Fruit fly (Drosophila melanogaster) whole organism, prepupa: ENCODE measurements around the gene Yp2.

Experiments
- Blimp-1 ChIP-seq: fragments of 200-800 bp; sonication (Bioruptor generic); optimal IDR thresholded peaks from 3 replicates; lab custom pipeline; 2017; ENCODE audit warnings: missing biosample characterization, missing genetic modification characterization, mild to moderate bottlenecking, moderate library complexity, missing genetic modification reagents
- CG11762 ChIP-seq: fragments of 200-800 bp; sonication (Bioruptor generic); optimal IDR thresholded peaks from 3 replicates; lab custom pipeline; 2016; ENCODE audit warnings: missing biosample characterization, missing genetic modification characterization; ENCODE audit not compliant: insufficient read depth
- CG32006 ChIP-seq: fragments of 200-800 bp; sonication (Bioruptor generic); optimal IDR thresholded peaks from 3 replicates; lab custom pipeline; 2017; ENCODE audit warnings: missing biosample characterization, mild to moderate bottlenecking, missing genetic modification characterization
- CG6792 ChIP-seq: fragments of 200-800 bp; sonication (Bioruptor generic); optimal IDR thresholded peaks from 3 replicates; lab custom pipeline; 2016; ENCODE audit warnings: missing biosample characterization, missing genetic modification characterization
- CG6854 ChIP-seq: fragments of 200-800 bp; sonication (Bioruptor generic); optimal IDR thresholded peaks from 2 replicates; lab custom pipeline; 2017; ENCODE audit warnings: missing biosample characterization, mild to moderate bottlenecking, missing genetic modification characterization
- CG8319 ChIP-seq: fragments of 200-800 bp; sonication (Bioruptor generic); optimal IDR thresholded peaks from 3 replicates; lab custom pipeline; 2016; ENCODE audit warnings: missing biosample characterization, missing genetic modification characterization
- Eip75B ChIP-seq: fragments of 200-800 bp; sonication (Bioruptor generic); optimal IDR thresholded peaks from 3 replicates; lab custom pipeline; 2016; ENCODE audit warnings: missing biosample characterization, missing genetic modification characterization
- Gug ChIP-seq: fragments of 200-800 bp; sonication (Bioruptor generic); IDR thresholded peaks from 2 replicates; pipeline ENCODE4 v1.3.6; 2022; ENCODE audit warnings: missing biosample characterization, missing genetic modification characterization
- Hr4 ChIP-seq: fragments of 200-800 bp; sonication (Bioruptor generic); optimal IDR thresholded peaks from 3 replicates; lab custom pipeline; 2016; ENCODE audit warnings: missing biosample characterization, missing genetic modification characterization
- Lpt ChIP-seq: fragments of 200-800 bp; sonication (Bioruptor generic); optimal IDR thresholded peaks from 3 replicates; lab custom pipeline; 2016; ENCODE audit warnings: missing biosample characterization, missing genetic modification characterization
- Met ChIP-seq: fragments of 200-800 bp; sonication (Bioruptor generic); optimal IDR thresholded peaks from 3 replicates; lab custom pipeline; 2016; ENCODE audit warnings: missing biosample characterization, missing genetic modification characterization
- OdsH ChIP-seq: fragments of 200-800 bp; sonication (Bioruptor generic); optimal IDR thresholded peaks from 3 replicates; lab custom pipeline; 2016; ENCODE audit warnings: missing biosample characterization, missing genetic modification characterization
- esn ChIP-seq: fragments of 200-800 bp; sonication (Bioruptor generic); optimal IDR thresholded peaks from 2 replicates; lab custom pipeline; 2016; ENCODE audit warnings: missing biosample characterization, mild to moderate bottlenecking, missing genetic modification characterization, moderate library complexity
- fkh ChIP-seq: fragments of 200-800 bp; sonication (Bioruptor generic); optimal IDR thresholded peaks from 3 replicates; lab custom pipeline; 2017; ENCODE audit warnings: missing biosample characterization, mild to moderate bottlenecking, missing genetic modification characterization, moderate library complexity

DNA sequence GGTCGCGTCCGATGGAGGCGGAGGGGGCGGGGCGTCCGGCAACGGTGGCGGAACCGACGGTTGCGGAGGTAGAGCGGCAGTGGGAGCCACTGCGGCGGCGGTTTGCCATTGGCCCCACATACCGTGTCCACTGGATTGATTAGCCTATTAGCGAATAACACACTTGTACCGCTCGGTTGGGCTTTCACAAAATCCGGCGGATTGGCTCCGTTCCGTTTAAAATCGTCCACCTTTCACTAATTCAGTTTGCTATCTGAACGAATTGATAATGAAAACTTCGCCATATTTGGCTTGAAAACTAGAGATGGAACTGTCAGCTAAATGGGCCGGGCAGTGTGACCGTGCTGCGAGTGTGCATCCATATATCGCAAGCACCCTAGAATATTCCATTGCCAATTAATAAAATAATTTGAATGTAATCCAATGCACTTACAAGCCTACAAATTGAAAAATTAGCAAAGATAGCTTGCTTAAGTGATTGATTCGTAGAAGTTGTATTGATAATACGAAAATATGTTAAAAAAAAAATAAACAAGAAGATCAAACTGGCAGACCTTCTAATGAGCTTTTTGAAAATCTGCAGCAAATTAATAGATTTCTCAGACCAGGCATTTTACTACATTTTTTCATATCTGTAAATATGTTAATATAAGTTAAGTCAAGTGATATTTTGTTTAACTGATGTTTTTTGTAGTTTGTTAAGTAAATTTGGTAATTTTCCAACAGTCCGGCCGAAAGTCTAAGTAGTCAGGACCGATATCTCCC is 29.9 kb upstream of the Yp2 start, which contains the start of gene ZAP3:
- TF ChIP-seq CG32006 (GFP tag; lab: Kevin White, UChicago) (no peak), Lpt (no peak), CG8319 (no peak), CG6792 (GFP tag; lab: Kevin White, UChicago) (no peak), Met (no peak), Hr4 (GFP tag; lab: Kevin White, UChicago) (no peak), Gug (GFP tag; lab: Robert Waterston, UW) (no peak), fkh (no peak), Blimp-1 (GFP tag; lab: Kevin White, UChicago) (no peak), OdsH (no peak), CG6854 (GFP tag; lab: Kevin White, UChicago) (no peak), Eip75B (no peak), esn (no peak), CG11762 (no peak)
